Fruit fly (Drosophila melanogaster): ENCODE measurements around the gene Nle.

DNA sequence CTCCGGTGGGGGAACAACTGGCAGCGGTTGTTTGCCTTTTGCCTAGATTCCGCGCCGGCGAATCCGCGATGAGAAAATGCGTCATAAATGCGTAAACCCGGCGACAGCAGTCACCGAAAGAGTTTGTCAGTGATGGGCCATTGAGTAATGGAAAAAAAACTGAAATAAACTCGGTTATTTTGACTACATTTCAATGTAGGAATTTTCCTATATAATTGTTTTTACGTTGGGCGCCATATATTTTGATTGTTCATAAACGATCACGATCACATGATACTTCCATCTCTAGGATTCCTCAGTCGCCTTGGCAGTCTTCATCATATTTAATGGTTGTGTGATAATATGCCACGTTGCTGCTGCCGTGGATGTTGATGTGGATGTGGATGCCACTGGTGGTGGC is 40.2 kb upstream of the Nle start:
- TF ChIP-seq Dll (optimal IDR thresholded peaks at IDR 0.05) (no peak), usp (GFP tag; optimal IDR thresholded peaks at IDR 0.05) (no peak), pan (optimal IDR thresholded peaks at IDR 0.05) (no peak), psq (optimal IDR thresholded peaks at IDR 0.05) (no peak), CG8478 (optimal IDR thresholded peaks at IDR 0.05) (no peak)

Measured in whole organism.